Worm (Caenorhabditis elegans) whole organism, L2 larva: ENCODE data around the gene plx-2.

ENCODE experiments used
- Y55F3AM.14 ChIP-seq: fragments of 200-800 bp; sonication (Bioruptor generic); optimal IDR thresholded peaks from 2 replicates; lab custom pipeline; 2018; ENCODE audit warnings: mild to moderate bottlenecking, missing genetic modification characterization, missing compliant biosample characterization
- ZK546.5 ChIP-seq: sonication (generic microtip); optimal IDR thresholded peaks from 2 replicates; lab custom pipeline; 2017; ENCODE audit warnings: missing biosample characterization, missing genetic modification characterization
- mdl-1 ChIP-seq, 2 experiments: fragments of 150-350 bp in 1 of 2; sonication (generic microtip) in 1 of 2; optimal IDR thresholded peaks; 2 replicates each; lab custom pipeline; 2017; ENCODE audit warnings: missing biosample characterization in 2 of 2, missing genetic modification characterization in 2 of 2
- unc-39 ChIP-seq: fragments of 150-350 bp; optimal IDR thresholded peaks from 2 replicates; lab custom pipeline; 2014; ENCODE audit warnings: missing biosample characterization, missing genetic modification characterization
- zag-1 ChIP-seq: fragments of 150-350 bp; optimal IDR thresholded peaks from 2 replicates; lab custom pipeline; 2014; ENCODE audit warnings: missing biosample characterization, missing genetic modification characterization
- ztf-11 ChIP-seq: sonication (generic microtip); optimal IDR thresholded peaks from 2 replicates; lab custom pipeline; 2017; ENCODE audit warnings: missing biosample characterization, missing genetic modification characterization
- ztf-4 ChIP-seq: fragments of 150-350 bp; optimal IDR thresholded peaks from 2 replicates; lab custom pipeline; 2014; ENCODE audit warnings: missing biosample characterization, missing genetic modification characterization

ce11 chrII:14451934-14452333 is 27.2 kb upstream of the plx-2 start:
- TF ChIP-seq Y55F3AM.14 (GFP tag; lab: Kevin White, UChicago) (no peak), mdl-1 (tag; optimal IDR thresholded peaks at IDR 0.05; lab: Kevin White, UChicago) (no peak), unc-39 (tag; lab: Kevin White, UChicago) (no peak), ztf-11 (tag; lab: Kevin White, UChicago) (no peak), ztf-4 (tag; lab: Kevin White, UChicago) (no peak), zag-1 (tag; lab: Kevin White, UChicago) (no peak), ZK546.5 (tag; lab: Kevin White, UChicago) (no peak)
